Fruit fly (Drosophila melanogaster): ENCODE data around the gene CG14965.

The CG14965 gene

DNA sequence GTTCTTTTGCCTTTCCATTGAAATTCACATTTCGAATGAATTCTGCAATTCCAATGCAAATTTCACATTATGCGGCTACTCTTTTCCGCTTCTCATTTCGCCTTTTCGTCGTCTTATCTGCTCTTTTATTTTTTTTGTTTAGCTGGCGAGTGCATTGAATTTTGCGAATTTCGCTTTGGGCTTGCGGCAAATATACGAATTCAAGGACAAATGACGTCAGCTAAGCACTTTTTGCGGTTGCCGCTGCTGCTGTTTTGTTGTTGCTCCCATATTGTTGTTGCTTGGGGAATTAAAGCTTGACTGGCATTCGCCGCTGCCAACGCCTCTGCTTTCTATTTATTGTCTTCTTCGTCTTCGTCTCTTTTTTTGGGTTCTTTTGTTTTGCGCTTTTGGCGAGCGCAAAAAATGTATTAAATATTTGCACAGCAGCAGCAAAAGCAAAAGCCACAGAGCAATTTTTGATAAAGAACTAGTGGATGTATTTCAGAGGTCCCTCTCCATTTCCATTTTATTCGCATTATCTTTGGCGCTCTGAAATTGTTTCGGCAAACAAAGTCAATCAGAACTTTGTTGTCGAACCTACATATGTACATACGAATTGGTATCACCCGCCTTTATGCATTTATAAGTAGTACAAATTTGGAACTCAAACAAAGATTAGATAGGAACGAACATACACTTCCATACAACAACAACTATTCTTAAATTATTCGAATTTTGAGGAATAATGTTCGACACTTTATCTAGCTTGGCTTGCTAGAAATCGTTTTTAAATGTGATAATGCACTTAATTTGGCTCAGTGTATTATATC, 47.7 kb upstream of the CG14965 start:
- peak; percentile 72 for TF ChIP-seq fru (GFP tag; optimal IDR thresholded peaks at IDR 0.05)
- peak; percentile 46 for TF ChIP-seq br (GFP tag; optimal IDR thresholded peaks at IDR 0.05)
- TF ChIP-seq Dif (GFP tag; optimal IDR thresholded peaks at IDR 0.05; ENCODE audit: partially characterized antibody) = no peak
- peak; percentile 30 for TF ChIP-seq woc (GFP tag; optimal IDR thresholded peaks at IDR 0.05)
- no peak for TF ChIP-seq Abd-B (GFP tag; optimal IDR thresholded peaks at IDR 0.05)
- TF ChIP-seq Myc (optimal IDR thresholded peaks at IDR 0.05) = no peak
- peak; percentile 68 for TF ChIP-seq Hr83 (GFP tag; optimal IDR thresholded peaks at IDR 0.05; ENCODE audit: poor library complexity, severe bottlenecking)
- peak; percentile 57 for TF ChIP-seq h (GFP tag; optimal IDR thresholded peaks at IDR 0.05)
- TF ChIP-seq rgr (GFP tag; optimal IDR thresholded peaks at IDR 0.05) = peak; percentile 82
- TF ChIP-seq sv (GFP tag; optimal IDR thresholded peaks at IDR 0.05) = no peak
- TF ChIP-seq OdsH (GFP tag; optimal IDR thresholded peaks at IDR 0.05) = peak; percentile 76
- TF ChIP-seq Jra (GFP tag; optimal IDR thresholded peaks at IDR 0.05) = peak; percentile 23
- peak; percentile 89 for TF ChIP-seq psq (GFP tag; optimal IDR thresholded peaks at IDR 0.05)
- no peak for TF ChIP-seq N (GFP tag; optimal IDR thresholded peaks at IDR 0.05)
- no peak for TF ChIP-seq Vsx2 (GFP tag; optimal IDR thresholded peaks at IDR 0.05; ENCODE audit: partially characterized antibody)
- no peak for TF ChIP-seq usp (GFP tag; optimal IDR thresholded peaks at IDR 0.05)
- peak; percentile 74 for TF ChIP-seq Sp1 (GFP tag; optimal IDR thresholded peaks at IDR 0.05)
- TF ChIP-seq dsf (GFP tag; optimal IDR thresholded peaks at IDR 0.05; ENCODE audit: borderline replicate concordance) = no peak
- peak; percentile 45 for TF ChIP-seq jim (GFP tag; optimal IDR thresholded peaks at IDR 0.05)
- no peak for TF ChIP-seq dl (GFP tag; optimal IDR thresholded peaks at IDR 0.05; ENCODE audit: insufficient read depth in 1 of 2, partially characterized antibody in 2 of 2)
- TF ChIP-seq foxo (GFP tag; optimal IDR thresholded peaks at IDR 0.05) = peak in 1 of 2 experiments; percentile 69
- TF ChIP-seq CG32264 (GFP tag; optimal IDR thresholded peaks at IDR 0.05) = peak; percentile 77
- peak; percentile 71 for TF ChIP-seq Hnf4 (GFP tag; optimal IDR thresholded peaks at IDR 0.05)
- peak; percentile 25 for TF ChIP-seq sage (GFP tag; optimal IDR thresholded peaks at IDR 0.05)
- no peak for TF ChIP-seq GATAd (GFP tag; optimal IDR thresholded peaks at IDR 0.05)
- TF ChIP-seq Mio (GFP tag; optimal IDR thresholded peaks at IDR 0.05) = no peak
- TF ChIP-seq pan (optimal IDR thresholded peaks at IDR 0.05) = no peak
- TF ChIP-seq tai (GFP tag; optimal IDR thresholded peaks at IDR 0.05) = peak; percentile 60
- no peak for TF ChIP-seq dmrt93B (GFP tag; optimal IDR thresholded peaks at IDR 0.05)
- TF ChIP-seq HLH106 (tag; optimal IDR thresholded peaks at IDR 0.05) = peak; percentile 23
- TF ChIP-seq CrebA (GFP tag; optimal IDR thresholded peaks at IDR 0.05; ENCODE audit: borderline replicate concordance) = peak; percentile 43
- TF ChIP-seq CG9705 (GFP tag; optimal IDR thresholded peaks at IDR 0.05) = no peak
- TF ChIP-seq Rel (GFP tag; optimal IDR thresholded peaks at IDR 0.05) = peak; percentile 20
- TF ChIP-seq Rel (tag; optimal IDR thresholded peaks at IDR 0.05) = peak; percentile 76
- no peak for TF ChIP-seq Dfd (GFP tag; optimal IDR thresholded peaks at IDR 0.05)
- peak; percentile 84 for TF ChIP-seq ey (GFP tag; optimal IDR thresholded peaks at IDR 0.05)
- peak; percentile 37 for TF ChIP-seq brk (GFP tag; optimal IDR thresholded peaks at IDR 0.05)
- TF ChIP-seq lola (GFP tag; optimal IDR thresholded peaks at IDR 0.05) = no peak
- no peak for TF ChIP-seq Hr78 (GFP tag; optimal IDR thresholded peaks at IDR 0.05)

- TF ChIP-seq Sp1 (GFP tag; optimal IDR thresholded peaks at IDR 0.05) (no peak), brk (GFP tag; optimal IDR thresholded peaks at IDR 0.05) (peak; percentile 31), dl (GFP tag; optimal IDR thresholded peaks at IDR 0.05; ENCODE audit: insufficient read depth in 1 of 2, partially characterized antibody in 2 of 2) (no peak), Dif (GFP tag; optimal IDR thresholded peaks at IDR 0.05; ENCODE audit: partially characterized antibody) (peak; percentile 6), Rel (GFP tag; optimal IDR thresholded peaks at IDR 0.05) (no peak), Rel (tag; optimal IDR thresholded peaks at IDR 0.05) (no peak), N (GFP tag; optimal IDR thresholded peaks at IDR 0.05) (no peak), foxo (GFP tag; optimal IDR thresholded peaks at IDR 0.05) (peak in 1 of 2 experiments; percentile 35), dsf (GFP tag; optimal IDR thresholded peaks at IDR 0.05; ENCODE audit: borderline replicate concordance) (no peak), sage (GFP tag; optimal IDR thresholded peaks at IDR 0.05) (no peak), lola (GFP tag; optimal IDR thresholded peaks at IDR 0.05) (no peak), psq (GFP tag; optimal IDR thresholded peaks at IDR 0.05) (no peak), br (GFP tag; optimal IDR thresholded peaks at IDR 0.05) (no peak), Jra (GFP tag; optimal IDR thresholded peaks at IDR 0.05) (peak; percentile 10), tai (GFP tag; optimal IDR thresholded peaks at IDR 0.05) (no peak), Myc (optimal IDR thresholded peaks at IDR 0.05) (no peak), rgr (GFP tag; optimal IDR thresholded peaks at IDR 0.05) (peak; percentile 44), ey (GFP tag; optimal IDR thresholded peaks at IDR 0.05) (peak; percentile 4), CG32264 (GFP tag; optimal IDR thresholded peaks at IDR 0.05) (no peak), OdsH (GFP tag; optimal IDR thresholded peaks at IDR 0.05) (no peak), Hr78 (GFP tag; optimal IDR thresholded peaks at IDR 0.05) (no peak), Vsx2 (GFP tag; optimal IDR thresholded peaks at IDR 0.05; ENCODE audit: partially characterized antibody) (no peak), Mio (GFP tag; optimal IDR thresholded peaks at IDR 0.05) (no peak), GATAd (GFP tag; optimal IDR thresholded peaks at IDR 0.05) (no peak), CG9705 (GFP tag; optimal IDR thresholded peaks at IDR 0.05) (no peak), fru (GFP tag; optimal IDR thresholded peaks at IDR 0.05) (peak; percentile 3), Dfd (GFP tag; optimal IDR thresholded peaks at IDR 0.05) (no peak), Hnf4 (GFP tag; optimal IDR thresholded peaks at IDR 0.05) (peak; percentile 53), h (GFP tag; optimal IDR thresholded peaks at IDR 0.05) (peak; percentile 48), Hr83 (GFP tag; optimal IDR thresholded peaks at IDR 0.05; ENCODE audit: poor library complexity, severe bottlenecking) (peak; percentile 50), pan (optimal IDR thresholded peaks at IDR 0.05) (no peak), jim (GFP tag; optimal IDR thresholded peaks at IDR 0.05) (no peak), Abd-B (GFP tag; optimal IDR thresholded peaks at IDR 0.05) (no peak), woc (GFP tag; optimal IDR thresholded peaks at IDR 0.05) (no peak), sv (GFP tag; optimal IDR thresholded peaks at IDR 0.05) (peak; percentile 17), CrebA (GFP tag; optimal IDR thresholded peaks at IDR 0.05; ENCODE audit: borderline replicate concordance) (no peak), HLH106 (tag; optimal IDR thresholded peaks at IDR 0.05) (peak; percentile 2), usp (GFP tag; optimal IDR thresholded peaks at IDR 0.05) (no peak), dmrt93B (GFP tag; optimal IDR thresholded peaks at IDR 0.05) (no peak)
Observed at dm6 chr3L:3239033-3239752, 46.9 kb upstream of the CG14965 start, which contains the start of gene CG17746. Gene CG17746, minus strand, starts transcription at chr3L:3239578.
